Worm (Caenorhabditis elegans): ENCODE measurements around the gene srbc-78.

- TF ChIP-seq ceh-83 (GFP tag; optimal IDR thresholded peaks at IDR 0.05) (no peak), unc-62 (GFP tag; optimal IDR thresholded peaks at IDR 0.05) (no peak), ztf-11 (tag; optimal IDR thresholded peaks at IDR 0.05) (no peak), sptf-1 (tag; optimal IDR thresholded peaks at IDR 0.05) (no peak), unc-39 (tag; optimal IDR thresholded peaks at IDR 0.05) (no peak), nhr-12 (tag; optimal IDR thresholded peaks at IDR 0.05) (no peak), lsy-2 (tag; optimal IDR thresholded peaks at IDR 0.05) (no peak)
Measured at ce11 chrV:20453084-20453483, 35.9 kb downstream of the srbc-78 start, which contains the start of gene F48F5.6.

All from whole organism, mixed stage, embryonic.